Fruit fly (Drosophila melanogaster) whole organism, embryonic: Measurements from ENCODE around the gene Coq7.
A peak's percentile ranks its signal among the peaks of the same experiment; 100 is the strongest.

Source experiments
- Aef1 ChIP-seq: fragments of 200-800 bp; sonication (Bioruptor generic); IDR thresholded peaks from 3 replicates; pipeline ENCODE4 v1.3.6; 2022; ENCODE audit warnings: missing biosample characterization, missing genetic modification characterization
- CG10321 ChIP-seq: fragments of 200-800 bp; sonication (Bioruptor generic); IDR thresholded peaks from 2 replicates; pipeline ENCODE4 v1.3.6; 2022; ENCODE audit warnings: missing biosample characterization, missing genetic modification characterization
- CG10431 ChIP-seq: fragments of 200-800 bp; sonication (Bioruptor generic); optimal IDR thresholded peaks from 3 replicates; lab custom pipeline; 2018; ENCODE audit warnings: missing biosample characterization, mild to moderate bottlenecking, missing genetic modification characterization
- CG10959 ChIP-seq: fragments of 200-800 bp; sonication (Bioruptor generic); IDR thresholded peaks from 2 replicates; pipeline ENCODE4 v1.3.6; 2022; ENCODE audit warnings: missing biosample characterization, missing genetic modification characterization
- CG11085 ChIP-seq: fragments of 200-800 bp; sonication (Bioruptor generic); IDR thresholded peaks from 2 replicates; pipeline ENCODE4 v1.3.6; 2022; ENCODE audit warnings: missing biosample characterization, missing genetic modification characterization
- CG13287 ChIP-seq: fragments of 200-800 bp; sonication (Bioruptor generic); IDR thresholded peaks from 2 replicates; pipeline ENCODE4 v1.3.6; 2022; ENCODE audit warnings: missing biosample characterization, missing genetic modification characterization; ENCODE audit not compliant: partially characterized antibody
- CG14050 ChIP-seq: fragments of 200-800 bp; sonication (Bioruptor generic); IDR thresholded peaks from 3 replicates; pipeline ENCODE4 v1.3.6; 2022; ENCODE audit warnings: missing biosample characterization, missing genetic modification characterization
- CG15269 ChIP-seq: fragments of 200-800 bp; sonication (Bioruptor generic); optimal IDR thresholded peaks from 2 replicates; lab custom pipeline; 2018; ENCODE audit warnings: missing biosample characterization, mild to moderate bottlenecking, missing genetic modification characterization, moderate library complexity
- CG17361 ChIP-seq: fragments of 200-800 bp; sonication (Bioruptor generic); IDR thresholded peaks from 3 replicates; pipeline ENCODE4 v1.3.6; 2022; ENCODE audit warnings: missing biosample characterization, missing genetic modification characterization
- CG31224 ChIP-seq: fragments of 200-800 bp; sonication (Bioruptor generic); IDR thresholded peaks from 2 replicates; pipeline ENCODE4 v1.3.6; 2022; ENCODE audit warnings: missing biosample characterization, missing genetic modification characterization
- CG3995 ChIP-seq: fragments of 200-800 bp; sonication (Bioruptor generic); optimal IDR thresholded peaks from 3 replicates; lab custom pipeline; 2016; ENCODE audit warnings: missing biosample characterization, missing genetic modification characterization
- CG43689 ChIP-seq: fragments of 200-800 bp; sonication (Bioruptor generic); IDR thresholded peaks from 2 replicates; pipeline ENCODE4 v1.3.6; 2022; ENCODE audit warnings: missing biosample characterization, missing genetic modification characterization
- CG4404 ChIP-seq: fragments of 200-800 bp; sonication (Bioruptor generic); IDR thresholded peaks from 2 replicates; pipeline ENCODE4 v1.3.6; 2022; ENCODE audit warnings: missing biosample characterization, missing genetic modification characterization
- CG6254 ChIP-seq: fragments of 200-800 bp; sonication (Bioruptor generic); optimal IDR thresholded peaks from 3 replicates; lab custom pipeline; 2017; ENCODE audit warnings: mild to moderate bottlenecking, missing biosample characterization, missing genetic modification reagents, missing genetic modification characterization
- CG6689 ChIP-seq: fragments of 200-800 bp; sonication (Bioruptor generic); IDR thresholded peaks from 2 replicates; pipeline ENCODE4 v1.3.6; 2022; ENCODE audit warnings: missing biosample characterization, missing genetic modification characterization
- CG7271 ChIP-seq: fragments of 200-800 bp; sonication (Bioruptor generic); optimal IDR thresholded peaks from 2 replicates; lab custom pipeline; 2018; ENCODE audit warnings: missing biosample characterization, mild to moderate bottlenecking, missing genetic modification characterization, moderate library complexity
- CG8478 ChIP-seq: fragments of >200 bp; optimal IDR thresholded peaks from 2 replicates; lab custom pipeline; 2018
- Camta ChIP-seq: fragments of 200-800 bp; sonication (Bioruptor generic); optimal IDR thresholded peaks from 2 replicates; lab custom pipeline; 2016; ENCODE audit warnings: missing biosample characterization, missing genetic modification characterization
- Dip2 ChIP-seq: fragments of 200-800 bp; sonication (Bioruptor generic); IDR thresholded peaks from 2 replicates; pipeline ENCODE4 v1.3.6; 2022; ENCODE audit warnings: missing biosample characterization, missing genetic modification characterization
- Dip3 ChIP-seq: fragments of 200-800 bp; sonication (Bioruptor generic); optimal IDR thresholded peaks from 3 replicates; lab custom pipeline; 2016; ENCODE audit warnings: missing biosample characterization, missing genetic modification characterization
- Elba2 ChIP-seq: fragments of 200-800 bp; sonication (Bioruptor generic); optimal IDR thresholded peaks from 3 replicates; lab custom pipeline; 2016; ENCODE audit warnings: missing biosample characterization, missing genetic modification characterization
- Ets65A ChIP-seq: fragments of 200-800 bp; sonication (Bioruptor generic); peaks from one replicate; lab custom pipeline; 2016; ENCODE audit warnings: missing biosample characterization, missing genetic modification characterization
- GATAe ChIP-seq: fragments of 200-800 bp; sonication (Bioruptor generic); conservative IDR thresholded peaks from 2 replicates; pipeline ENCODE4 v1.3.6; 2022; ENCODE audit warnings: missing biosample characterization, missing genetic modification characterization
- Hmr ChIP-seq: fragments of 200-800 bp; sonication (Bioruptor generic); optimal IDR thresholded peaks from 3 replicates; lab custom pipeline; 2017; ENCODE audit warnings: mild to moderate bottlenecking, missing biosample characterization, missing genetic modification reagents, missing genetic modification characterization
- Hr51 ChIP-seq, 2 experiments: fragments of 200-800 bp; sonication (Bioruptor generic); optimal IDR thresholded peaks; 2 replicates in 1 of 2; 3 replicates in 1 of 2; lab custom pipeline; 2016 to 2018; ENCODE audit warnings: missing biosample characterization in 2 of 2, missing genetic modification characterization in 2 of 2, mild to moderate bottlenecking in 1 of 2, moderate library complexity in 1 of 2
- MESR4 ChIP-seq: fragments of 200-800 bp; sonication (Bioruptor generic); optimal IDR thresholded peaks from 2 replicates; lab custom pipeline; 2018; ENCODE audit warnings: missing biosample characterization, mild to moderate bottlenecking, missing genetic modification characterization, moderate library complexity
- Mes4 ChIP-seq: fragments of 200-800 bp; sonication (Bioruptor generic); optimal IDR thresholded peaks from 2 replicates; lab custom pipeline; 2016; ENCODE audit warnings: missing biosample characterization, missing genetic modification characterization
- Side ChIP-seq: fragments of 200-800 bp; sonication (Bioruptor generic); optimal IDR thresholded peaks from 2 replicates; lab custom pipeline; 2016; ENCODE audit warnings: missing biosample characterization, missing genetic modification characterization
- Sox100B ChIP-seq: fragments of 200-800 bp; sonication (Bioruptor generic); optimal IDR thresholded peaks from 3 replicates; lab custom pipeline; 2018; ENCODE audit warnings: missing biosample characterization, mild to moderate bottlenecking, missing genetic modification characterization
- Vsx1 ChIP-seq: fragments of 200-800 bp; sonication (Bioruptor generic); optimal IDR thresholded peaks from 2 replicates; lab custom pipeline; 2017; ENCODE audit warnings: missing biosample characterization, mild to moderate bottlenecking, missing genetic modification characterization, missing genetic modification reagents
- bigmax ChIP-seq: fragments of 200-800 bp; sonication (Bioruptor generic); optimal IDR thresholded peaks from 2 replicates; lab custom pipeline; 2018; ENCODE audit warnings: missing biosample characterization, mild to moderate bottlenecking, missing genetic modification characterization
- br ChIP-seq: fragments of >200 bp; optimal IDR thresholded peaks from 2 replicates; lab custom pipeline; 2017
- corto ChIP-seq: fragments of 200-800 bp; sonication (Bioruptor generic); optimal IDR thresholded peaks from 2 replicates; lab custom pipeline; 2016; ENCODE audit warnings: missing biosample characterization, mild to moderate bottlenecking, missing genetic modification characterization, moderate library complexity
- croc ChIP-seq: fragments of 200-800 bp; sonication (Bioruptor generic); conservative IDR thresholded peaks from 3 replicates; pipeline ENCODE4 v1.3.6; 2022; ENCODE audit warnings: missing biosample characterization, missing genetic modification characterization
- crp ChIP-seq, 2 experiments: fragments of 200-800 bp; sonication (Bioruptor generic); optimal IDR thresholded peaks; 2 replicates in 1 of 2; 3 replicates in 1 of 2; lab custom pipeline; 2017; ENCODE audit warnings: missing biosample characterization in 2 of 2, missing genetic modification characterization in 2 of 2, mild to moderate bottlenecking in 1 of 2, moderate library complexity in 1 of 2
- dm ChIP-seq: fragments of 200-800 bp; sonication (Bioruptor generic); optimal IDR thresholded peaks from 3 replicates; lab custom pipeline; 2016; ENCODE audit warnings: missing biosample characterization, missing genetic modification characterization
- gt ChIP-seq: fragments of 200-800 bp; sonication (Bioruptor generic); IDR thresholded peaks from 2 replicates; pipeline ENCODE4 v1.3.6; 2022; ENCODE audit warnings: missing biosample characterization, missing genetic modification characterization
- jigr1 ChIP-seq: fragments of 200-800 bp; sonication (Bioruptor generic); IDR thresholded peaks from 3 replicates; pipeline ENCODE4 v1.3.6; 2022; ENCODE audit warnings: missing biosample characterization, missing genetic modification characterization
- kay ChIP-seq: fragments of 200-800 bp; sonication (Bioruptor generic); optimal IDR thresholded peaks from 2 replicates; lab custom pipeline; 2016; ENCODE audit warnings: missing biosample characterization, missing genetic modification characterization
- klu ChIP-seq: fragments of 200-800 bp; sonication (Bioruptor generic); IDR thresholded peaks from 2 replicates; pipeline ENCODE4 v1.3.6; 2022; ENCODE audit warnings: missing biosample characterization, missing genetic modification characterization
- mld ChIP-seq: fragments of 200-800 bp; sonication (Bioruptor generic); IDR thresholded peaks from 3 replicates; pipeline ENCODE4 v1.3.6; 2022; ENCODE audit warnings: missing biosample characterization, missing genetic modification characterization; ENCODE audit not compliant: partially characterized antibody
- p53 ChIP-seq: fragments of 200-800 bp; sonication (Bioruptor generic); optimal IDR thresholded peaks from 2 replicates; lab custom pipeline; 2016; ENCODE audit warnings: missing biosample characterization, missing genetic modification characterization
- ranshi ChIP-seq: fragments of 200-800 bp; sonication (Bioruptor generic); IDR thresholded peaks from 2 replicates; pipeline ENCODE4 v1.3.6; 2022; ENCODE audit warnings: missing biosample characterization, missing genetic modification characterization
- row ChIP-seq: fragments of 200-800 bp; sonication (Bioruptor generic); IDR thresholded peaks from 3 replicates; pipeline ENCODE4 v1.3.6; 2022; ENCODE audit warnings: missing biosample characterization, missing genetic modification characterization
- seq ChIP-seq: fragments of 200-800 bp; sonication (Bioruptor generic); IDR thresholded peaks from 2 replicates; pipeline ENCODE4 v1.3.6; 2022; ENCODE audit warnings: missing biosample characterization, missing genetic modification characterization
- sqz ChIP-seq: fragments of 200-800 bp; sonication (Bioruptor generic); optimal IDR thresholded peaks from 3 replicates; lab custom pipeline; 2018; ENCODE audit warnings: missing biosample characterization, mild to moderate bottlenecking, missing genetic modification characterization
- tll ChIP-seq, 2 experiments: fragments of 200-800 bp in 1 of 2; fragments of >200 bp in 1 of 2; sonication (Bioruptor generic) in 1 of 2; optimal IDR thresholded peaks; 2 replicates each; lab custom pipeline; 2017 to 2019; ENCODE audit warnings: missing biosample characterization in 2 of 2, missing genetic modification characterization in 2 of 2, mild to moderate bottlenecking in 1 of 2, moderate library complexity in 1 of 2
- twi ChIP-seq: fragments of 200-800 bp; optimal IDR thresholded peaks from 2 replicates; lab custom pipeline; 2019; ENCODE audit warnings: missing biosample characterization, mild to moderate bottlenecking, missing genetic modification characterization, moderate library complexity
- vnd ChIP-seq: fragments of 200-800 bp; sonication (Bioruptor generic); IDR thresholded peaks from 3 replicates; pipeline ENCODE4 v1.3.6; 2022; ENCODE audit warnings: missing biosample characterization, missing genetic modification characterization; ENCODE audit not compliant: partially characterized antibody
- zf30C ChIP-seq: fragments of 200-800 bp; sonication (Bioruptor generic); optimal IDR thresholded peaks from 3 replicates; lab custom pipeline; 2018; ENCODE audit warnings: missing biosample characterization, mild to moderate bottlenecking, missing genetic modification characterization

The Coq7 gene

DNA sequence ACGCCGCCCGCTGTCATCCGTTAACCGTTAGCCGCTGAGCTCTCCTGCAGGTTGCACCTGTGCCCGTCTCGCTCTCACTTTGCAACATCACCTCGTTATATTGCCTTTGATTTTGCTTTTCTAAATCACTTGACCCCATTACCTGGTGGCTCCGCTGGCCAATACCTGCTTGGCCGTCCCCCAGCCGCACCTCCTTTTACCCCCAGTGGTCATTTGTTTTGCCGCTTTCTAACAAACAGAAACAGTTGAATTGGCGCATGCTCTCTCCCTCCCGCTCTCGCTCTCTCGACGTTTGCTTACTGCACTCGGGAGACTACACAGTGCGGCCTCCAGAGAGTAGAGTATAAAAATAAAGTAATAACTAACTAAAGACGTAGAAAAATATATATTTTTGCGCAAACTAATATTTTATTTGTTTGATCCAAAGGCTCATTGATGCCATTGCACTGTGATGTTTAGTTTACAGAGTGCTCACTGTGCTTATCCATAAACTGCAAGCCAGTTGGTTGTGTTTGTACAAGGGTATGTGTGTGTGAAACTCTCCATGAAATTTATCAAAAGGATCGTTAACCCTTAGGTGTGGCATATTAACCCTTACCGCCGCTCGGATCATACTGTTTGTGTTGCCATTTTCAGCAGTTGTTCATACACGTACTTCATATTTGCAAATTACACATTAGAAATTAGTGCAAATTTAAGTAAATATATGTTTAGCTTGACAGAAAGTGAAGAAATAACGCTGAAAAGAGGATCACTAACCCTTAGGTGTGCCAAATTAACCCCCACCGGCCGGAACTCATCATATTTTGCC lies 33.7 kb downstream of the Coq7 start (continued):
- TF ChIP-seq CG13287 (GFP tag; lab: Robert Waterston, UW) (no peak), CG3995 (peak; percentile 23), CG14050 (GFP tag; lab: Robert Waterston, UW) (peak; percentile 84), CG6254 (no peak), Camta (peak; percentile 39), CG8478 (lab: Kevin White, UChicago) (peak; percentile 7), GATAe (GFP tag; lab: Robert Waterston, UW) (no peak), Ets65A (peak; percentile 93), row (GFP tag; lab: Robert Waterston, UW) (peak; percentile 91), tll (GFP tag; optimal IDR thresholded peaks at IDR 0.05; lab: Kevin White, UChicago) (no peak), CG11085 (peak; percentile 73), CG6689 (GFP tag; lab: Robert Waterston, UW) (peak; percentile 90), CG17361 (GFP tag; lab: Robert Waterston, UW) (no peak; the same call in 1 of the 3 replicates), gt (GFP tag; lab: Robert Waterston, UW) (no peak; the same call in 1 of the 2 replicates), sqz (GFP tag; lab: Kevin White, UChicago) (no peak), mld (GFP tag; lab: Robert Waterston, UW) (no peak), bigmax (no peak), CG43689 (GFP tag; lab: Robert Waterston, UW) (peak; percentile 62), Mes4 (peak; percentile 64), crp (GFP tag; optimal IDR thresholded peaks at IDR 0.05; lab: Kevin White, UChicago) (peak in 1 of 2 experiments; percentile 17), twi (tag; lab: Kevin White, UChicago) (peak; percentile 31), Vsx1 (no peak), MESR4 (GFP tag; lab: Kevin White, UChicago) (peak; percentile 11), ranshi (peak; percentile 89), p53 (GFP tag; lab: Kevin White, UChicago) (no peak), br (lab: Kevin White, UChicago) (no peak), CG31224 (GFP tag; lab: Robert Waterston, UW) (peak; percentile 68; the same call in 1 of the 2 replicates), Side (no peak), CG10959 (peak; percentile 86), zf30C (GFP tag; lab: Kevin White, UChicago) (no peak), dm (peak; percentile 13), seq (peak; percentile 89), Hmr (no peak), corto (GFP tag; lab: Kevin White, UChicago) (peak; percentile 93), jigr1 (GFP tag; lab: Robert Waterston, UW) (peak; percentile 74; the same call in 2 of the 3 replicates), CG10431 (GFP tag; lab: Kevin White, UChicago) (no peak), CG4404 (GFP tag; lab: Robert Waterston, UW) (peak; percentile 77), klu (GFP tag; lab: Robert Waterston, UW) (peak; percentile 64; the same call in 1 of the 2 replicates), CG15269 (no peak), Elba2 (GFP tag; lab: Kevin White, UChicago) (peak; percentile 12), Sox100B (GFP tag; lab: Kevin White, UChicago) (no peak), CG10321 (GFP tag; lab: Robert Waterston, UW) (no peak), Dip3 (peak; percentile 82), kay (peak; percentile 5), croc (GFP tag; lab: Robert Waterston, UW) (peak; percentile 63; the same call in 2 of the 3 replicates), Hr51 (GFP tag; optimal IDR thresholded peaks at IDR 0.05; lab: Kevin White, UChicago) (peak in 1 of 2 experiments; percentile 53), Aef1 (GFP tag; lab: Robert Waterston, UW) (peak; percentile 87), CG7271 (tag; lab: Kevin White, UChicago) (peak; percentile 3), vnd (GFP tag; lab: Robert Waterston, UW) (no peak), Dip2 (no peak)
